Fruit fly (Drosophila melanogaster) S2 (cell line): ENCODE results near the gene CG2126.

ENCODE experiments used
- CG8478 ChIP-seq: fragments of >200 bp; optimal IDR thresholded peaks from 2 replicates; lab custom pipeline; 2018
- CTCF ChIP-seq, 2 experiments: fragments of >200 bp; optimal IDR thresholded peaks; 2 replicates each; lab custom pipeline; 2018

DNA sequence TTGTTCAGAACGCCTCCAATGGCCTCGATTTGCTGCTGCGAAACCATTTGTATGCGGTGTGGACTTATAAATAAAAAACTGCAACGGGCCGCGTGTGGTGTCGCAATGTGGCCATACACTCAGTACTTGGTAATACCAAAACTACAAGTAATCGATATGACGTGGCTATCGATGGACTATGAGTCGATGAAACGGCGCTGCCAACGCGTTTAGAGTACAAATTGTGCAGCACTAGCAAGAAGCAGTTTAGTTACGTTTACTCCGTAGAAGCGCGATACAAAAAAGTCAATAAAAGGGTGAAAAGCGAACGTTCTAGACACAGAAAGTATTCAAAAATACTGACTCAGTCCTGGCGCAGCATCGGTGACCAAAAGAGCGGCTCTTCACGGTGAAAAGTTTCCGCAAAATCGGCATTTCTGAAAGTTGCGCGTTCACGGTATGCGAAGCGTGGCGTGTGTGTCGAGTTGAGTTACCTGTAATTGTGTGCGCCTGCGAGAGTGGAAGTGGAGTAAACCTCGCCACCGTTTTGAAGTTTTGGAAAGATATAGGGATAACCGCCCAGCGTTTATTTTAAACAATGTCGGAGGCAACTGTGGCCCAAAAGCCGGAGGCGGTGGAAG lies 28.9 kb downstream of the CG2126 start, which contains the start of the genes nero and CG1910:
- TF ChIP-seq CG8478 (lab: Kevin White, UChicago): no peak
- TF ChIP-seq CTCF (optimal IDR thresholded peaks at IDR 0.05; lab: Kevin White, UChicago): peak; percentile 18 to 40
